Worm (Caenorhabditis elegans): Measurements from ENCODE around the gene his-31.
"Not testable (repeated sequence)": the region's sequence is repeated elsewhere in the genome, so short reads cannot be mapped to it uniquely, and the experiment has no call there.

his-31 gene

DNA sequence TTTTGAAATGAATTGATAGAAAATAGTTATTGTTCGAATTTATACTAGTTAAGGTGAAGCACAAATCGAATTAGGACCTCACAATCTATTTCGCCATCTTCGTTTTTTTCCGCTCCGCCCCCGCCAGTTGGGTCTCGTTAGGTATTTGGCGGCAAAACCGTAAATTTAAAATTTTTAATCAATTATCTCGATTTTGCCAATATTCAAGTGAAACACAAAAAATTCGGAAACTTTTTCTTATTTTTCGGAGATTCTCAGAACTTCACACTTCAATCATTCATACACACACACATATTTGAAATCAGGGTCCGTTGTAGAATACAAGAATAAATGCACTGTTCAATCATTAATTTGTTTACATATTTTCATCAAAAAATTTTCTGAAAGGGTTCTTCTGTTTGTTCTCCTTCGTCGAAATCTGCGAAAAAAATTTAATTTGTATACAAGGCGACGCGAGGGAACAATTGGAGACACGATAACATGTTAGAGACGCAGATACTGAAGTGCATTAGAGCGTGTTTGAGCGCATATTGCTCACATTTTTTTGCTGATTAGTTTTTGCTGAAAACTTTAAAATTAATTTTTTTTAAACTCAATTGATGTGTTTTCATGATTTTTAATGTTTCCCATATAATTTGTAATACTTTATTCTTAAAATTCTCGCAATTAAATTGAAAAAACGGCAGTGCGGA is 26.1 kb upstream of the his-31 start, which contains the start of gene D2096.5:
D2096.5 (minus strand) TSS at position 51 of the 692 bp plus-strand sequence.
- TF ChIP-seq snu-23 (GFP tag; optimal IDR thresholded peaks at IDR 0.05) (peak; percentile 20), xbp-1 (tag; optimal IDR thresholded peaks at IDR 0.05) (peak; percentile 13), dpl-1 (GFP tag; optimal IDR thresholded peaks at IDR 0.05) (peak in 1 of 3 experiments; percentile 46), lin-15B (tag; optimal IDR thresholded peaks at IDR 0.05) (no peak), efl-1 (optimal IDR thresholded peaks at IDR 0.05) (peak; percentile 37 to 52), efl-1 (GFP tag; optimal IDR thresholded peaks at IDR 0.05 in 1 of 2) (peak in 1 of 2 experiments; percentile 27), ceh-63 (GFP tag; optimal IDR thresholded peaks at IDR 0.05) (no peak), lin-35 (GFP tag; optimal IDR thresholded peaks at IDR 0.05) (peak in 1 of 2 experiments; percentile 47), egl-13 (tag; optimal IDR thresholded peaks at IDR 0.05) (peak; percentile 34), Y116A8C.19 (tag; optimal IDR thresholded peaks at IDR 0.05; ENCODE audit: borderline replicate concordance) (no peak), C16A3.4 (tag; optimal IDR thresholded peaks at IDR 0.05) (no peak), lin-14 (GFP tag; optimal IDR thresholded peaks at IDR 0.05) (peak; percentile 59)

DNA sequence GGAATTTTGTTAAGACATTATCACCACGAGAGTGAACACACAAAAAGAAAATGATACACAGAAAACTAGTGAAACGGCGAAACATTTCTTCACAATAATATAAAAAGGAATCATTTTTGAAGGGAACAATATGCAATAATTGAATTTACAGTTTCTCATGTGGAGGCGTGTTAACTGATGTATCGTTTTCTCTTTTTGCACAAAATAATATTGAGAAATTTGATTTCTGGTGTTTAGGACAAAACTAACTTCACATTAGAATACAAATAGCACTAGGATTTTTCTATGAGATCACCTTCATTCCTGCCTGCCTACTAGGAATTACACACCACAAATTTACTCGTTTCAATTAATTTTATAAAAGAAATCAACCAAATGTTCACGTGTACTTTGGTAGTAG is 24.7 kb upstream of the his-31 start, which contains the start of gene D2096.13:
D2096.13 (minus strand) TSS at position 101 of the 400 bp plus-strand sequence.
- TF ChIP-seq nhr-76 (tag; optimal IDR thresholded peaks at IDR 0.05): no peak
- no peak for TF ChIP-seq fkh-10 (GFP tag; optimal IDR thresholded peaks at IDR 0.05)
- no peak for TF ChIP-seq F16B12.6 (tag; optimal IDR thresholded peaks at IDR 0.05)
- TF ChIP-seq efl-3 (GFP tag; optimal IDR thresholded peaks at IDR 0.05): no peak
- no peak for TF ChIP-seq lin-14 (GFP tag; optimal IDR thresholded peaks at IDR 0.05)
- no peak for TF ChIP-seq blmp-1 (tag; optimal IDR thresholded peaks at IDR 0.05)
- no peak for TF ChIP-seq hpl-2 (GFP tag; optimal IDR thresholded peaks at IDR 0.05)

DNA sequence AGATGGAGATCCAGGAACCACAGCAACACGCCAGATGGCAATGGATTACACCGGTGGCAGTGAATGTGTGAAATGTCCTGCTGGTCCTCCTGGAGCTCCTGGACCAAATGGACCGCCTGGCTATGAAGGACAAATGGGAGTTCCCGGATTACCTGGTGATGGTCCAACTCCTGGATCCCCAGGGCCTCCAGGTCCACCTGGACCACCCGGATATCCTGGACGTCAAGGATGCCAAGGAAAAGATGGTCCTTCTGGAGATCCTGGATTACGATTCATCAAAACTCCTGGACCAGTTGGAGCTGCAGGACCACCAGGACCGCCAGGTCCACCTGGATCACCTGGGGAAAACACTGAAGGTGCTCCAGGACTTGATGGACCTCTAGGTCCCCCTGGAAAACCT is 23.5 kb upstream of the his-31 start:
- TF ChIP-seq efl-1 (optimal IDR thresholded peaks at IDR 0.05): no peak
- TF ChIP-seq efl-1 (GFP tag; optimal IDR thresholded peaks at IDR 0.05 in 1 of 2): peak in 1 of 2 experiments; percentile 81
- TF ChIP-seq F16B12.6 (tag; optimal IDR thresholded peaks at IDR 0.05): no peak
- no peak for TF ChIP-seq ztf-4 (tag; optimal IDR thresholded peaks at IDR 0.05)

DNA sequence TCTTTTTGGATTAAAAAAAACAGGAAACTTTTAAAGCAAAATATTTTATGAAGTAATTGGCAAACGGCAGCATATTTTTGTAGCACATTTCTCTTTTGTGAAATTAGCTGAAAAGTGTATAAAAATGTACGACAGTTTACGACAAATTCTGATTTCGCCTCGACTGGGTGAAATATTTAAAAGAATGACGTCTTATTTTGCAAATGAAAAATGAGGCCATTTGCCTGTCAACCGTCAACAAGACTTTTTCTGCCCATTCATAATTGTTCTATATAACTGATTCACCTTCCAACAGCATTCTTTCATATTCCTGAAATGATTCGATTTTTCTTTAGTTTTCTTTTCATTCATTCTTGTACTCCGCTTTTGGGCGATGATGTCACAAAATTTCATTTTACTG is 21.8 kb upstream of the his-31 start, which contains the start of the genes F17E9.2 and col-116:
F17E9.2 (plus strand) TSS at position 301 of the 400 bp plus-strand sequence.
col-116 (plus strand) TSS at position 315 of the 400 bp plus-strand sequence.
- no peak for TF ChIP-seq dsc-1 (tag; optimal IDR thresholded peaks at IDR 0.05)
- TF ChIP-seq F16B12.6 (tag; optimal IDR thresholded peaks at IDR 0.05): no peak
- no peak for TF ChIP-seq hlh-17 (GFP tag; optimal IDR thresholded peaks at IDR 0.05; ENCODE audit: borderline replicate concordance)
- TF ChIP-seq efl-1 (optimal IDR thresholded peaks at IDR 0.05): no peak
- peak in 1 of 2 experiments; percentile 60 for TF ChIP-seq efl-1 (GFP tag; optimal IDR thresholded peaks at IDR 0.05 in 1 of 2)

DNA sequence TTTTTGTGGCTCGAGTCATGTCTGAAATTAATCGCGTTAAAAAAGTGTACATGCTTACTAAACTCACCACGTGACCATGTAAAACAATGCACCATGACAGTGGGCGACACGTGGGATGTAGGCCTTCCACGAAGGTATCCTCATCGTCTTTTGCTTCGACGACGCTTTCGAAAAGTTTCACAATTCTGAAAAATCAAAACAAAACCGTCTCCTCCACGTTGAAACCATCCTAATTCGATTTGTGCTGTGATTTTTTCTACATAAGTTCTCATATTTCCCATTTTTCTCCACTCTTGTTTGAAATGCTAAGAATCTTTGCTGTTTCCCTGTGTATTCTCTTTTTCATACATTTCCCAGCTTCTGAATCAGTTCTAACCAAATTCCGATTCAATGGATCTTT is 20.8 kb upstream of the his-31 start, which contains the start of gene F17E9.3:
F17E9.3 (plus strand) TSS at position 301 of the 400 bp plus-strand sequence.
- TF ChIP-seq C16A3.4 (tag; optimal IDR thresholded peaks at IDR 0.05): no peak
- no peak for TF ChIP-seq nhr-28 (tag; optimal IDR thresholded peaks at IDR 0.05)
- TF ChIP-seq unc-30 (tag; optimal IDR thresholded peaks at IDR 0.05): no peak
- no peak for TF ChIP-seq ceh-8 (GFP tag; optimal IDR thresholded peaks at IDR 0.05)
- TF ChIP-seq snu-23 (GFP tag; optimal IDR thresholded peaks at IDR 0.05): no peak
- no peak for TF ChIP-seq lin-35 (GFP tag; optimal IDR thresholded peaks at IDR 0.05)
- TF ChIP-seq dsc-1 (tag; optimal IDR thresholded peaks at IDR 0.05): no peak

DNA sequence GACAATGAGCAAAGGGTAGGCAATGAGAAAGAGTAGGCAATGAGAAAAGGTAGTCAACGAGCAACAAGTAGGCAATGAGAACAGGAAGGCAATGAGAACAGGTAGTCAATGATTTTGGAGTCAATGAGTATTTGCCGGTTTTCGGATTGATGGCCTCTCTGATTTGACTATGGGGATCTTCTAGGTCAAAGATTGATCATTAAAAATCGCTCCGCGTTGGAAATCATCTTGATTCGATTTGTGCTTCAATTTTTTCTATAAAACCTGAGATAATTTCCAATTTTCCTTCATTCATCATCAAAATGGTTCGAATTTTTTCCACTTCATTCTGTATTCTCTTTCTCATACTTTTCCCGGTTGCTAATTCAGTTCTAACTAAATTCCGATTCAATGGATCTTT is 18.3 kb upstream of the his-31 start, which contains the start of gene F17E9.16:
F17E9.16 (plus strand) TSS at position 301 of the 400 bp plus-strand sequence.
- not testable (repeated sequence) for TF ChIP-seq hpl-2 (GFP tag; optimal IDR thresholded peaks at IDR 0.05); zip-4 (GFP tag; optimal IDR thresholded peaks at IDR 0.05); unc-86 (tag; optimal IDR thresholded peaks at IDR 0.05)

DNA sequence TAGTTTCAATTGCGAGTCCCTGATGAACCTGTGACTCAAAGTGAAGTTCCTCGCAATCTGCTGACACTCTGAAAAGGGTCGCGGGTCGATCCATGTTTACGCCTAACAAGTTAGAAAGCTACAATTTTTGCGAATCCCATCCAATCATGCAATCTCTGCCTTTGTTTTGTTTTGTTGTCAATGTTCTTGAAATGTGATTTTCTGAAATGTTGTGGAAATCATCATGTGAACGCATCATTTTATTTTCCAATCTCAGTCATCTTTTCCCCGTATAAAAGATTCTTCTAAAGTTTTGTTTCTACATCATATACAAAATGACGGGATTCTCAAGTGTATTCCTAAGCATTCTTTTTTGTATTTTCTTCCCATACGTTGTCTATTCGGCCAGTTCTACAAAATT is 14.3 kb upstream of the his-31 start, which contains the start of gene F17E9.4:
F17E9.4 (plus strand) TSS at position 301 of the 400 bp plus-strand sequence.
- no peak for TF ChIP-seq grh-1 (GFP tag; IDR thresholded peaks at IDR 0.05)
- no peak for TF ChIP-seq nhr-85 (tag)
- TF ChIP-seq pag-3 (tag; optimal IDR thresholded peaks at IDR 0.05; ENCODE audit: borderline replicate concordance, insufficient read depth): no peak
- no peak for TF ChIP-seq nhr-71 (tag; optimal IDR thresholded peaks at IDR 0.05)
- no peak for TF ChIP-seq nhr-237 (tag; optimal IDR thresholded peaks at IDR 0.05)
- TF ChIP-seq nhr-84 (tag; optimal IDR thresholded peaks at IDR 0.05): no peak
- no peak for TF ChIP-seq lir-3 (tag; optimal IDR thresholded peaks at IDR 0.05; ENCODE audit: poor library complexity)
- TF ChIP-seq hlh-17 (GFP tag; optimal IDR thresholded peaks at IDR 0.05; ENCODE audit: borderline replicate concordance): no peak
- no peak for TF ChIP-seq aly-2 (tag; optimal IDR thresholded peaks at IDR 0.05)
- no peak for TF ChIP-seq ama-1 (optimal IDR thresholded peaks at IDR 0.05)
- TF ChIP-seq aha-1 (tag; optimal IDR thresholded peaks at IDR 0.05): no peak
- no peak for TF ChIP-seq efl-1 (optimal IDR thresholded peaks at IDR 0.05)
- TF ChIP-seq efl-1 (GFP tag; optimal IDR thresholded peaks at IDR 0.05 in 1 of 2): no peak
- no peak for TF ChIP-seq sptf-1 (tag; optimal IDR thresholded peaks at IDR 0.05)
- TF ChIP-seq mep-1 (tag; optimal IDR thresholded peaks at IDR 0.05): no peak

Data from whole organism, L1 larva.